Worm (Caenorhabditis elegans) whole organism, L2 larva: Measurements from ENCODE around the gene dsb-1.

Experiments
- F13H6.1 ChIP-seq: sonication (generic microtip); optimal IDR thresholded peaks from 2 replicates; lab custom pipeline; 2016; ENCODE audit warnings: missing genetic modification characterization, missing compliant biosample characterization
- R02D3.7 ChIP-seq: fragments of 150-350 bp; optimal IDR thresholded peaks from 2 replicates; lab custom pipeline; 2014; ENCODE audit warnings: missing biosample characterization, missing genetic modification characterization
- Y55F3AM.14 ChIP-seq: fragments of 200-800 bp; sonication (Bioruptor generic); optimal IDR thresholded peaks from 2 replicates; lab custom pipeline; 2018; ENCODE audit warnings: mild to moderate bottlenecking, missing genetic modification characterization, missing compliant biosample characterization
- ZK546.5 ChIP-seq: sonication (generic microtip); optimal IDR thresholded peaks from 2 replicates; lab custom pipeline; 2017; ENCODE audit warnings: missing biosample characterization, missing genetic modification characterization
- aly-2 ChIP-seq: fragments of 150-350 bp; optimal IDR thresholded peaks from 2 replicates; lab custom pipeline; 2014; ENCODE audit warnings: missing biosample characterization, missing genetic modification characterization
- ama-1 ChIP-seq: fragments of 150-350 bp; optimal IDR thresholded peaks from 2 replicates; lab custom pipeline; 2018; ENCODE audit warnings: inconsistent platforms
- blmp-1 ChIP-seq: sonication (generic microtip); optimal IDR thresholded peaks from 2 replicates; lab custom pipeline; 2017; ENCODE audit warnings: missing genetic modification characterization, mild to moderate bottlenecking, missing compliant biosample characterization, antibody characterized with exemption, moderate library complexity; ENCODE audit not compliant: insufficient read depth
- ceh-16 ChIP-seq: fragments of 150-350 bp; optimal IDR thresholded peaks from 2 replicates; lab custom pipeline; 2014; ENCODE audit warnings: missing biosample characterization, missing genetic modification characterization
- ceh-82 ChIP-seq: fragments of 150-350 bp; optimal IDR thresholded peaks from 2 replicates; lab custom pipeline; 2014; ENCODE audit warnings: missing biosample characterization, missing genetic modification characterization
- crh-2 ChIP-seq: sonication (generic microtip); optimal IDR thresholded peaks from 2 replicates; lab custom pipeline; 2017; ENCODE audit warnings: missing biosample characterization, missing genetic modification characterization
- dmd-4 ChIP-seq: sonication (generic microtip); optimal IDR thresholded peaks from 2 replicates; lab custom pipeline; 2017; ENCODE audit warnings: missing biosample characterization, missing genetic modification characterization
- egl-27 ChIP-seq: sonication (generic microtip); optimal IDR thresholded peaks from 3 replicates; lab custom pipeline; 2017; ENCODE audit warnings: missing biosample characterization, missing genetic modification reagents, missing genetic modification characterization
- elt-3 ChIP-seq: sonication (generic microtip); optimal IDR thresholded peaks from 2 replicates; lab custom pipeline; 2017; ENCODE audit warnings: missing biosample characterization, missing genetic modification characterization
- fos-1 ChIP-seq: fragments of 150-350 bp; optimal IDR thresholded peaks from 2 replicates; lab custom pipeline; 2014; ENCODE audit warnings: missing biosample characterization, missing genetic modification characterization
- lin-11 ChIP-seq: fragments of 150-350 bp; sonication (generic microtip); optimal IDR thresholded peaks from 2 replicates; lab custom pipeline; 2014; ENCODE audit warnings: missing biosample characterization, missing genetic modification characterization, inconsistent platforms, mixed read lengths
- lin-13 ChIP-seq: fragments of 150-350 bp; optimal IDR thresholded peaks from 2 replicates; lab custom pipeline; 2014; ENCODE audit warnings: missing biosample characterization, missing genetic modification reagents, missing genetic modification characterization
- mab-5 ChIP-seq: fragments of 150-350 bp; optimal IDR thresholded peaks from 2 replicates; lab custom pipeline; 2014; ENCODE audit warnings: missing biosample characterization, missing genetic modification characterization
- mbf-1 ChIP-seq: sonication (generic microtip); optimal IDR thresholded peaks from 2 replicates; lab custom pipeline; 2017; ENCODE audit warnings: missing biosample characterization, missing genetic modification characterization
- mdl-1 ChIP-seq, 2 experiments: fragments of 150-350 bp in 1 of 2; sonication (generic microtip) in 1 of 2; optimal IDR thresholded peaks; 2 replicates each; lab custom pipeline; 2017; ENCODE audit warnings: missing biosample characterization in 2 of 2, missing genetic modification characterization in 2 of 2
- nhr-10 ChIP-seq: sonication (generic microtip); optimal IDR thresholded peaks from 2 replicates; lab custom pipeline; 2017; ENCODE audit warnings: missing biosample characterization, missing genetic modification characterization
- nhr-11 ChIP-seq: fragments of 150-350 bp; optimal IDR thresholded peaks from 2 replicates; lab custom pipeline; 2014; ENCODE audit warnings: missing biosample characterization, missing genetic modification characterization
- nhr-23 ChIP-seq: fragments of 150-350 bp; optimal IDR thresholded peaks from 2 replicates; lab custom pipeline; 2014; ENCODE audit warnings: missing biosample characterization, missing genetic modification reagents, missing genetic modification characterization
- nhr-25 ChIP-seq: fragments of 150-350 bp; sonication (generic microtip); optimal IDR thresholded peaks from 3 replicates; lab custom pipeline; 2014; ENCODE audit warnings: missing biosample characterization, missing genetic modification characterization
- nhr-77 ChIP-seq: fragments of 150-350 bp; optimal IDR thresholded peaks from 2 replicates; lab custom pipeline; 2014; ENCODE audit warnings: missing biosample characterization, missing genetic modification characterization
- peb-1 ChIP-seq: fragments of 150-350 bp; optimal IDR thresholded peaks from 2 replicates; lab custom pipeline; 2014; ENCODE audit warnings: missing biosample characterization, missing genetic modification characterization
- sem-4 ChIP-seq: fragments of 150-350 bp; optimal IDR thresholded peaks from 2 replicates; lab custom pipeline; 2014; ENCODE audit warnings: missing biosample characterization, missing genetic modification reagents, missing genetic modification characterization
- skn-1 ChIP-seq: sonication (generic microtip); optimal IDR thresholded peaks from 2 replicates; lab custom pipeline; 2017; ENCODE audit warnings: missing biosample characterization, missing genetic modification characterization
- sma-3 ChIP-seq: sonication (generic microtip); optimal IDR thresholded peaks from 2 replicates; lab custom pipeline; 2016; ENCODE audit warnings: missing genetic modification reagents, missing genetic modification characterization, missing compliant biosample characterization
- unc-39 ChIP-seq: fragments of 150-350 bp; optimal IDR thresholded peaks from 2 replicates; lab custom pipeline; 2014; ENCODE audit warnings: missing biosample characterization, missing genetic modification characterization
- unc-55 ChIP-seq: fragments of 150-350 bp; sonication (generic microtip); optimal IDR thresholded peaks from 3 replicates; lab custom pipeline; 2014; ENCODE audit warnings: missing biosample characterization, missing genetic modification reagents, missing genetic modification characterization
- zag-1 ChIP-seq: fragments of 150-350 bp; optimal IDR thresholded peaks from 2 replicates; lab custom pipeline; 2014; ENCODE audit warnings: missing biosample characterization, missing genetic modification characterization
- ztf-1 ChIP-seq: fragments of 200-800 bp; sonication (Bioruptor generic); conservative IDR thresholded peaks from 2 replicates; pipeline ENCODE4 v1.3.6; 2022; ENCODE audit warnings: missing genetic modification characterization, missing compliant biosample characterization
- ztf-11 ChIP-seq: sonication (generic microtip); optimal IDR thresholded peaks from 2 replicates; lab custom pipeline; 2017; ENCODE audit warnings: missing biosample characterization, missing genetic modification characterization
- ztf-4 ChIP-seq: fragments of 150-350 bp; optimal IDR thresholded peaks from 2 replicates; lab custom pipeline; 2014; ENCODE audit warnings: missing biosample characterization, missing genetic modification characterization

dsb-1 gene

DNA sequence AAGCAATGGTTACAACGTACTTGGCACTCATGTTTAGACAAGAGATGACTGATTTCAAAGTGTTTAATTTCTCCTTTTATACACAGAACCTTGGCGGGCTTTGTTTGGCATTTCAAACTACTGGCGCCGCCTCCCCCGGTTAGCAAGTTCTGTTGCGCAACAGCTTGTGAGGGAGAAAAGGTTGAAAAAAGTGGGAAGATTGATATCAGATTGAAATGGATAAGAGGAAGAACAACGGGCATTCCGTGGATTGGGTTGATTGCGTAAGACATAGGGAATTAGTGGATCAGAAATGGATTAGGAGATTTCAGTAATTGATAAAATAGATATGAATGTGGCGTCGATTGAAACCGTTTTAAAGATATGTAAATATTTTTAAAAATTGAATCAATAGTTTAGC is 19.7 kb downstream of the dsb-1 start, which contains the start of gene col-130:
Gene col-130, minus strand, starts transcription at position 50 of the 400 bp plus-strand sequence.
- TF ChIP-seq mbf-1 (tag; lab: Kevin White, UChicago) = no peak
- TF ChIP-seq mab-5 (tag; lab: Kevin White, UChicago) = no peak
- TF ChIP-seq R02D3.7 (tag; lab: Kevin White, UChicago) = no peak
- TF ChIP-seq skn-1 (tag; lab: Kevin White, UChicago) = no peak
- no peak for TF ChIP-seq crh-2 (tag; lab: Kevin White, UChicago)
- no peak for TF ChIP-seq unc-39 (tag; lab: Kevin White, UChicago)
- no peak for TF ChIP-seq nhr-10
- TF ChIP-seq ceh-82 = no peak
- no peak for TF ChIP-seq peb-1
- TF ChIP-seq mdl-1 (tag; optimal IDR thresholded peaks at IDR 0.05; lab: Kevin White, UChicago) = no peak
- TF ChIP-seq zag-1 (tag; lab: Kevin White, UChicago) = no peak
- no peak for TF ChIP-seq aly-2
- TF ChIP-seq nhr-23 = no peak

DNA sequence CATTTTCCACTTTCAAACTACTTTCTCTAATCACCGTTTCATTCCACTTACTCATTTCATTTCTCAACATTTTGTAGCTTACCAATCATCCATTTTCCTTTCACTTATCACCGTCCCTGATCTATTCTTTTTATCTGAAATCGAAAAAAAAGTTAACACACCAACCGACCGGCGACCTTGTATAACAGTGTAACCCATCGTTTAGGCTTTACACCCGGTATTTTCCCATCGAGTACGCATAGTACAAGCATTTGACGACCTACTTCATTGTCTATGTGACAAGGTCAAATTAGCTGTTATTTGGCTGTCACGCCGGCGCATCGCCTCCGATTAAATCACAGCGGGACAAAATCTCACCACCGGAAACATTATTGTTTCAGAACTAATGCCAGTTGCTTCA is 20.8 kb downstream of the dsb-1 start:
- TF ChIP-seq blmp-1 (tag; lab: Kevin White, UChicago) (peak; percentile 81), zag-1 (tag; lab: Kevin White, UChicago) (no peak), dmd-4 (no peak), nhr-77 (tag; lab: Kevin White, UChicago) (no peak), skn-1 (tag; lab: Kevin White, UChicago) (no peak), nhr-25 (peak; percentile 66), lin-13 (GFP tag; lab: Kevin White, UChicago) (no peak)

DNA sequence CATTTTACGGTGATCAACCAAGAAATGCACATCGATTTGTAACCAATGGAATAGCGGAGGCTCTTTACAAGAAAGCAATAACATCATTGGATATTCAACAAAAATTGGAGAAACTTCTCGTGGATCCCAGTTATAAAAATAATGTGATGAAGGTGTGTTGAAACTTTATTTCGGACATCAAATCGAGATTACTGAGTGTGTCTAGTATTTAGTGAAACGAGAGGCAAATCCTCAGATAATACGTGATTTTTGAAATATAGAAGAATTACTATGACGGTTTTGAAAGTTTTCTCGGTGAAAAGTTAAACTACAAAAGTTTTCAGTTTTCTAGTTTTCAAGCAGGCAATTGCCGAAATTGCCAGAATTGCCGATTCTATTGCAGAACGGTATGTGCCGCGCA is 23.0 kb downstream of the dsb-1 start:
- TF ChIP-seq mdl-1 (tag; optimal IDR thresholded peaks at IDR 0.05; lab: Kevin White, UChicago) = no peak
- TF ChIP-seq F13H6.1 (tag; lab: Kevin White, UChicago) = no peak
- no peak for TF ChIP-seq ztf-11 (tag; lab: Kevin White, UChicago)
- no peak for TF ChIP-seq ztf-4 (tag; lab: Kevin White, UChicago)
- TF ChIP-seq nhr-11 (tag; lab: Kevin White, UChicago) = no peak
- TF ChIP-seq Y55F3AM.14 = no peak
- no peak for TF ChIP-seq ceh-82
- no peak for TF ChIP-seq elt-3 (tag; lab: Kevin White, UChicago)
- TF ChIP-seq mab-5 (tag; lab: Kevin White, UChicago) = no peak
- no peak for TF ChIP-seq sem-4 (tag; lab: Kevin White, UChicago)
- TF ChIP-seq ama-1 (lab: Kevin White, UChicago) = no peak
- no peak for TF ChIP-seq lin-13 (GFP tag; lab: Kevin White, UChicago)
- no peak for TF ChIP-seq blmp-1 (tag; lab: Kevin White, UChicago)
- TF ChIP-seq, all 48 proteins: peak for 0

DNA sequence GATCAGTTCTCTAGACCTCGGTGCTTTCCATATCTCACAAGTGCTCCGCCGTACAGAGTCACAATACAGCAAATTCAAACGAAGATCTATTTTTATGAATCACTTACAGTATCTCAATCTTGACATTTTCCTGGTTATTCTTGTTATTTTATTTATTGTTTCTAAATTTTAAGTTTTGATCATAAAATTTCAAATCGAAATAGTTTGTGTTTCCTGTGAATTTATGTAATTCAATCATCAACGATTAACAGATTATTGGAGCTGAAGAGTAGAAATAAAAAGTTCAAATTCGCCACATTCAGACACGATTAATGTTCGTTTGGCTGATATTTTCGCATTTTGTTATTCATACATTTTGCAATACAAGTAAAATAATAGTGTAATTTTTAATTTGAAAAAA is 23.6 kb downstream of the dsb-1 start, which contains the start of gene clec-184:
Gene clec-184, plus strand, starts transcription at position 301 of the 400 bp plus-strand sequence.
- TF ChIP-seq fos-1 (tag; lab: Kevin White, UChicago) (no peak), egl-27 (tag; lab: Kevin White, UChicago) (no peak), nhr-25 (no peak), sma-3 (GFP tag; lab: Kevin White, UChicago) (no peak), ZK546.5 (tag; lab: Kevin White, UChicago) (no peak), ceh-16 (tag; lab: Kevin White, UChicago) (no peak), unc-55 (GFP tag; lab: Kevin White, UChicago) (no peak), lin-13 (GFP tag; lab: Kevin White, UChicago) (no peak), ztf-1 (GFP tag; lab: Robert Waterston, UW) (no peak), unc-39 (tag; lab: Kevin White, UChicago) (no peak)
- TF ChIP-seq, all 48 proteins: peak for 0

DNA sequence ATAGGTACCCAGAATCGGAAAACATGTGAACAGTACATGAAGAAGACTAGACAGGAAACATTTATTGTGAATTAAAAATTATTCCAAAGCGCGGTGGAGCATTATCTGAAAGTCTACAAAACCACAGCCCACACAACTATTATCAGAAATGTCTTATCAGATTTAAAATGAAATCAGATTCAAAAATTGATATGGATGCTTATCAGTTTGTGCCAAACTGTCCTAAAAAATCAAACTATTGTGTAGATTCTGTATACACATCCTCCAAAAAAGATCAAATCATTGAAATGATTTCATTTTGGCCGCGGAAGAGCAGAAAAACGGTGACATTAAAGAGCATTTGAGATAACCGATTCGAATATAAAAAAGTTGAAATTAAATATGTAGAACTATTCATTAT is 26.7 kb downstream of the dsb-1 start, which contains the start of gene irg-4:
Gene irg-4, plus strand, starts transcription at position 392 of the 400 bp plus-strand sequence.
- peak; percentile 83 for TF ChIP-seq fos-1 (tag; lab: Kevin White, UChicago)
- peak; percentile 36 for TF ChIP-seq crh-2 (tag; lab: Kevin White, UChicago)
- no peak for TF ChIP-seq lin-11 (tag; lab: Kevin White, UChicago)
